Fruit fly (Drosophila melanogaster) whole organism, pupa: Measurements from ENCODE around the gene CG5455.

Experiments used
- CG10348 ChIP-seq: fragments of 200-800 bp; sonication (Bioruptor generic); IDR thresholded peaks from 2 replicates; pipeline ENCODE4 v1.3.6; 2022; ENCODE audit warnings: missing biosample characterization, missing genetic modification characterization
- CG17806 ChIP-seq: fragments of 200-800 bp; sonication (Bioruptor generic); optimal IDR thresholded peaks from 2 replicates; lab custom pipeline; 2018; ENCODE audit warnings: missing biosample characterization, mild to moderate bottlenecking, missing genetic modification characterization, moderate library complexity
- CG8159 ChIP-seq: fragments of 200-800 bp; sonication (Bioruptor generic); optimal IDR thresholded peaks from 3 replicates; lab custom pipeline; 2018; ENCODE audit warnings: missing biosample characterization, mild to moderate bottlenecking, missing genetic modification characterization, moderate library complexity
- Ets98B ChIP-seq: fragments of 200-800 bp; sonication (Bioruptor generic); IDR thresholded peaks from 2 replicates; pipeline ENCODE4 v1.3.6; 2022; ENCODE audit warnings: missing biosample characterization, missing genetic modification characterization
- fd96Ca ChIP-seq: fragments of 200-800 bp; sonication (Bioruptor generic); IDR thresholded peaks from 3 replicates; pipeline ENCODE4 v1.3.6; 2022; ENCODE audit warnings: missing biosample characterization, missing genetic modification characterization

DNA sequence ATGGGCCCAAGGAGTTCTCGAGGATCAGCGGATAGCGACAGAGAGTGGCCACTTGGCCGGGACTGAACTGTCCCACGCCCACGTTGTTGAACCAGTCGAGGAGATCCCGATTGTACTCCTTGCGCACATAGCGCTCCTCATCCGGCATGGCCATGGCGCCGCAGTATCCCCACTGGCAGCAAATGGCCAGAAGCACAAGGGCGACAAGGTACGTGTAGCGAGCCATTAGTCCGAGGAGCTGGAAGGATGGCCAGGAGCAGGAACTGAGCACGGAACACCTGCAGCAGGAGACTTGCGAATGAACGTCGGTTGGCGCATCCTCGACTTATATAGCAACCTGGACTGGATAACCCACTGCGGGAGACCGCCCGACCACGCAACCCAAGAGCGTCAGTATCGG lies 5.5 kb upstream of the CG5455 start, which contains the start of gene Pdf:
- no peak for TF ChIP-seq CG8159
- no peak for TF ChIP-seq CG17806 (tag; lab: Kevin White, UChicago)
- TF ChIP-seq Ets98B (GFP tag; lab: Robert Waterston, UW) = no peak
- no peak for TF ChIP-seq CG10348 (GFP tag; lab: Robert Waterston, UW)
- no peak for TF ChIP-seq fd96Ca
